Fruit fly (Drosophila melanogaster) whole organism, embryonic: ENCODE results near the gene acj6.

Source experiments
- Bdp1 ChIP-seq: fragments of 200-800 bp; sonication (Bioruptor generic); optimal IDR thresholded peaks from 3 replicates; lab custom pipeline; 2016; ENCODE audit warnings: missing biosample characterization, missing genetic modification characterization
- CG10462 ChIP-seq: fragments of 200-800 bp; sonication (Bioruptor generic); optimal IDR thresholded peaks from 2 replicates; lab custom pipeline; 2016; ENCODE audit warnings: missing biosample characterization, missing genetic modification characterization
- CG10654 ChIP-seq: fragments of 200-800 bp; sonication (Bioruptor generic); optimal IDR thresholded peaks from 2 replicates; lab custom pipeline; 2016; ENCODE audit warnings: missing biosample characterization, missing genetic modification characterization
- CG10959 ChIP-seq: fragments of 200-800 bp; sonication (Bioruptor generic); IDR thresholded peaks from 2 replicates; pipeline ENCODE4 v1.3.6; 2022; ENCODE audit warnings: missing biosample characterization, missing genetic modification characterization
- CG11695 ChIP-seq: fragments of 200-800 bp; sonication (Bioruptor generic); IDR thresholded peaks from 3 replicates; pipeline ENCODE4 v1.3.6; 2022; ENCODE audit warnings: missing biosample characterization, missing genetic modification characterization
- CG12236 ChIP-seq: fragments of 200-800 bp; sonication (Bioruptor generic); optimal IDR thresholded peaks from 2 replicates; lab custom pipeline; 2016; ENCODE audit warnings: missing biosample characterization, missing genetic modification characterization
- CG15696 ChIP-seq: fragments of 200-800 bp; sonication (Bioruptor generic); optimal IDR thresholded peaks from 2 replicates; lab custom pipeline; 2019; ENCODE audit warnings: missing biosample characterization, mild to moderate bottlenecking, missing genetic modification characterization, moderate library complexity
- CG18011 ChIP-seq: fragments of 200-800 bp; sonication (Bioruptor generic); optimal IDR thresholded peaks from 2 replicates; lab custom pipeline; 2017; ENCODE audit warnings: missing biosample characterization, missing genetic modification characterization, mild to moderate bottlenecking, moderate library complexity, missing genotype
- CG31224 ChIP-seq: fragments of 200-800 bp; sonication (Bioruptor generic); IDR thresholded peaks from 2 replicates; pipeline ENCODE4 v1.3.6; 2022; ENCODE audit warnings: missing biosample characterization, missing genetic modification characterization
- CG42726 ChIP-seq: fragments of 200-800 bp; sonication (Bioruptor generic); IDR thresholded peaks from 2 replicates; pipeline ENCODE4 v1.3.6; 2022; ENCODE audit warnings: missing biosample characterization, missing genetic modification characterization; ENCODE audit not compliant: partially characterized antibody
- CG4404 ChIP-seq: fragments of 200-800 bp; sonication (Bioruptor generic); IDR thresholded peaks from 2 replicates; pipeline ENCODE4 v1.3.6; 2022; ENCODE audit warnings: missing biosample characterization, missing genetic modification characterization
- CG6854 ChIP-seq: fragments of 200-800 bp; sonication (Bioruptor generic); optimal IDR thresholded peaks from 3 replicates; lab custom pipeline; 2017; ENCODE audit warnings: missing biosample characterization, mild to moderate bottlenecking, missing genetic modification characterization
- CG7357 ChIP-seq: fragments of 200-800 bp; sonication (Bioruptor generic); IDR thresholded peaks from 3 replicates; pipeline ENCODE4 v1.3.6; 2022; ENCODE audit warnings: missing biosample characterization, missing genetic modification characterization
- CG7963 ChIP-seq: fragments of 200-800 bp; sonication (Bioruptor generic); IDR thresholded peaks from 3 replicates; pipeline ENCODE4 v1.3.6; 2022; ENCODE audit warnings: missing biosample characterization, missing genetic modification characterization; ENCODE audit not compliant: partially characterized antibody
- CG7987 ChIP-seq: fragments of 200-800 bp; sonication (Bioruptor generic); optimal IDR thresholded peaks from 2 replicates; lab custom pipeline; 2018; ENCODE audit warnings: missing biosample characterization, mild to moderate bottlenecking, missing genetic modification characterization, moderate library complexity
- Chrac-16 ChIP-seq: fragments of 200-800 bp; sonication (Bioruptor generic); optimal IDR thresholded peaks from 3 replicates; lab custom pipeline; 2016; ENCODE audit warnings: missing biosample characterization, missing genetic modification characterization
- Fer3 ChIP-seq: fragments of 200-800 bp; sonication (Bioruptor generic); optimal IDR thresholded peaks from 2 replicates; lab custom pipeline; 2018; ENCODE audit warnings: missing biosample characterization, mild to moderate bottlenecking, missing genetic modification characterization, moderate library complexity
- H15 ChIP-seq: fragments of 200-800 bp; sonication (Bioruptor generic); IDR thresholded peaks from 3 replicates; pipeline ENCODE4 v1.3.6; 2022; ENCODE audit warnings: missing biosample characterization, missing genetic modification characterization
- H2.0 ChIP-seq: fragments of 200-800 bp; sonication (Bioruptor generic); IDR thresholded peaks from 2 replicates; pipeline ENCODE4 v1.3.6; 2022; ENCODE audit warnings: missing biosample characterization, missing genetic modification characterization
- HLH3B ChIP-seq: fragments of 200-800 bp; sonication (Bioruptor generic); IDR thresholded peaks from 2 replicates; pipeline ENCODE4 v1.3.6; 2022; ENCODE audit warnings: missing biosample characterization, missing genetic modification characterization
- Lpt ChIP-seq: fragments of >200 bp; optimal IDR thresholded peaks from 2 replicates; lab custom pipeline; 2018; ENCODE audit warnings: missing biosample characterization, missing genetic modification characterization
- NFAT ChIP-seq: fragments of 200-800 bp; sonication (Bioruptor generic); IDR thresholded peaks from 2 replicates; pipeline ENCODE4 v1.3.6; 2022; ENCODE audit warnings: missing biosample characterization, missing genetic modification characterization
- Oli ChIP-seq: fragments of 200-800 bp; sonication (Bioruptor generic); optimal IDR thresholded peaks from 2 replicates; lab custom pipeline; 2018; ENCODE audit warnings: missing biosample characterization, mild to moderate bottlenecking, missing genetic modification characterization, moderate library complexity
- Poxn ChIP-seq: fragments of 200-800 bp; sonication (Bioruptor generic); IDR thresholded peaks from 2 replicates; pipeline ENCODE4 v1.3.6; 2022; ENCODE audit warnings: missing biosample characterization, missing genetic modification characterization
- Side ChIP-seq: fragments of 200-800 bp; sonication (Bioruptor generic); optimal IDR thresholded peaks from 2 replicates; lab custom pipeline; 2016; ENCODE audit warnings: missing biosample characterization, missing genetic modification characterization
- Sry-β ChIP-seq: fragments of 200-800 bp; sonication (Bioruptor generic); optimal IDR thresholded peaks from 2 replicates; lab custom pipeline; 2018; ENCODE audit warnings: missing biosample characterization, mild to moderate bottlenecking, missing genetic modification characterization, moderate library complexity
- Ssrp ChIP-seq: fragments of 200-800 bp; sonication (Bioruptor generic); optimal IDR thresholded peaks from 2 replicates; lab custom pipeline; 2018; ENCODE audit warnings: missing biosample characterization, mild to moderate bottlenecking, missing genetic modification characterization, moderate library complexity
- Xrp1 ChIP-seq: fragments of 200-800 bp; sonication (Bioruptor generic); IDR thresholded peaks from 2 replicates; pipeline ENCODE4 v1.3.6; 2022; ENCODE audit warnings: missing biosample characterization, missing genetic modification characterization
- YL-1 ChIP-seq: fragments of 200-800 bp; sonication (Bioruptor generic); optimal IDR thresholded peaks from 3 replicates; lab custom pipeline; 2017; ENCODE audit warnings: missing biosample characterization, mild to moderate bottlenecking, missing genetic modification characterization
- az2 ChIP-seq: fragments of 200-800 bp; sonication (Bioruptor generic); optimal IDR thresholded peaks from 3 replicates; lab custom pipeline; 2016; ENCODE audit warnings: missing biosample characterization, missing genetic modification characterization
- ci ChIP-seq: fragments of 200-800 bp; sonication (Bioruptor generic); IDR thresholded peaks from 3 replicates; pipeline ENCODE4 v1.3.6; 2022; ENCODE audit warnings: missing biosample characterization, missing genetic modification characterization
- danr ChIP-seq: fragments of 200-800 bp; sonication (Bioruptor generic); IDR thresholded peaks from 2 replicates; pipeline ENCODE4 v1.3.6; 2022; ENCODE audit warnings: missing biosample characterization, missing genetic modification characterization
- fd3F ChIP-seq: fragments of 200-800 bp; sonication (Bioruptor generic); optimal IDR thresholded peaks from 2 replicates; lab custom pipeline; 2018; ENCODE audit warnings: missing biosample characterization, mild to moderate bottlenecking, missing genetic modification characterization, moderate library complexity
- grn ChIP-seq: fragments of 200-800 bp; sonication (Bioruptor generic); optimal IDR thresholded peaks from 3 replicates; lab custom pipeline; 2017; ENCODE audit warnings: missing biosample characterization, missing genetic modification characterization
- hbn ChIP-seq: fragments of 200-800 bp; sonication (Bioruptor generic); IDR thresholded peaks from 2 replicates; pipeline ENCODE4 v1.3.6; 2022; ENCODE audit warnings: missing biosample characterization, missing genetic modification characterization; ENCODE audit not compliant: partially characterized antibody
- insv ChIP-seq, 2 experiments: fragments of 200-800 bp; sonication (Bioruptor generic); optimal IDR thresholded peaks; 3 replicates each; lab custom pipeline; 2016 to 2018; ENCODE audit warnings: missing biosample characterization in 2 of 2, missing genetic modification characterization in 2 of 2
- lmd ChIP-seq: fragments of 200-800 bp; sonication (Bioruptor generic); IDR thresholded peaks from 2 replicates; pipeline ENCODE4 v1.3.6; 2022; ENCODE audit warnings: missing biosample characterization, missing genetic modification characterization
- nau ChIP-seq: fragments of 200-800 bp; sonication (Bioruptor generic); optimal IDR thresholded peaks from 3 replicates; lab custom pipeline; 2017; ENCODE audit warnings: missing biosample characterization, mild to moderate bottlenecking, missing genetic modification characterization, missing genetic modification reagents
- onecut ChIP-seq: fragments of 200-800 bp; sonication (Bioruptor generic); IDR thresholded peaks from 2 replicates; pipeline ENCODE4 v1.3.6; 2022; ENCODE audit warnings: missing biosample characterization, missing genetic modification characterization
- pb ChIP-seq: fragments of 200-800 bp; sonication (Bioruptor generic); optimal IDR thresholded peaks from 3 replicates; lab custom pipeline; 2016; ENCODE audit warnings: missing biosample characterization, missing genetic modification characterization
- phol ChIP-seq: fragments of 200-800 bp; sonication (Bioruptor generic); optimal IDR thresholded peaks from 3 replicates; lab custom pipeline; 2018; ENCODE audit warnings: missing biosample characterization, mild to moderate bottlenecking, missing genetic modification characterization, moderate library complexity
- prd ChIP-seq, 3 experiments: fragments of >200 bp in 2 of 3; fragments of 200-800 bp in 1 of 3; sonication (Bioruptor generic) in 1 of 3; optimal IDR thresholded peaks in 2 of 3; IDR thresholded peaks in 1 of 3; 2 replicates in 2 of 3; 3 replicates in 1 of 3; pipeline versions ENCODE4 v1.3.6 to Lab custom; 2017 to 2022; ENCODE audit warnings: missing biosample characterization in 1 of 3, missing genetic modification characterization in 1 of 3
- ro ChIP-seq: fragments of 200-800 bp; sonication (Bioruptor generic); IDR thresholded peaks from 2 replicates; pipeline ENCODE4 v1.3.6; 2022; ENCODE audit warnings: missing biosample characterization, missing genetic modification characterization
- row ChIP-seq: fragments of 200-800 bp; sonication (Bioruptor generic); IDR thresholded peaks from 3 replicates; pipeline ENCODE4 v1.3.6; 2022; ENCODE audit warnings: missing biosample characterization, missing genetic modification characterization
- salm ChIP-seq: fragments of 200-800 bp; sonication (Bioruptor generic); optimal IDR thresholded peaks from 2 replicates; lab custom pipeline; 2018; ENCODE audit warnings: missing biosample characterization, mild to moderate bottlenecking, missing genetic modification characterization
- sr ChIP-seq: fragments of 200-800 bp; sonication (Bioruptor generic); IDR thresholded peaks from 3 replicates; pipeline ENCODE4 v1.3.6; 2022; ENCODE audit warnings: missing biosample characterization, missing genetic modification characterization
- tna ChIP-seq: fragments of 200-800 bp; sonication (Bioruptor generic); IDR thresholded peaks from 2 replicates; pipeline ENCODE4 v1.3.6; 2022; ENCODE audit warnings: missing biosample characterization, missing genetic modification characterization; ENCODE audit not compliant: partially characterized antibody
- unpg ChIP-seq: fragments of 200-800 bp; sonication (Bioruptor generic); optimal IDR thresholded peaks from 3 replicates; lab custom pipeline; 2018; ENCODE audit warnings: missing biosample characterization, mild to moderate bottlenecking, missing genetic modification characterization, moderate library complexity
- vvl ChIP-seq: fragments of 200-800 bp; sonication (Bioruptor generic); IDR thresholded peaks from 2 replicates; pipeline ENCODE4 v1.3.6; 2022; ENCODE audit warnings: missing biosample characterization, missing genetic modification characterization
- z ChIP-seq: fragments of 200-800 bp; sonication (Bioruptor generic); IDR thresholded peaks from 3 replicates; pipeline ENCODE4 v1.3.6; 2022; ENCODE audit warnings: missing biosample characterization, missing genetic modification characterization

acj6 gene

dm6 chrX:15333066-15333874 is 45.6 kb downstream of the acj6 start, which contains the start of the genes CG9114 and HDAC6 (continued):
- TF ChIP-seq CG15696 (tag; lab: Kevin White, UChicago): no peak
- no peak for TF ChIP-seq salm (tag; lab: Kevin White, UChicago)
- TF ChIP-seq CG7987 (GFP tag; lab: Kevin White, UChicago): no peak
- peak; percentile 15; the same call in 1 of the 3 replicates for TF ChIP-seq row (GFP tag; lab: Robert Waterston, UW)
- no peak for TF ChIP-seq nau (GFP tag; lab: Kevin White, UChicago)
- TF ChIP-seq NFAT (GFP tag; lab: Robert Waterston, UW): peak; percentile 10; the same call in 1 of the 2 replicates
- no peak for TF ChIP-seq Fer3
- TF ChIP-seq phol (tag; lab: Kevin White, UChicago): peak; percentile 3
- TF ChIP-seq insv (GFP tag; optimal IDR thresholded peaks at IDR 0.05; lab: Kevin White, UChicago): no peak
- TF ChIP-seq z (GFP tag; lab: Robert Waterston, UW): no peak
- TF ChIP-seq CG4404 (GFP tag; lab: Robert Waterston, UW): no peak
- no peak for TF ChIP-seq danr (GFP tag; lab: Robert Waterston, UW)
- no peak for TF ChIP-seq Chrac-16 (GFP tag; lab: Kevin White, UChicago)
- TF ChIP-seq fd3F: no peak
- no peak for TF ChIP-seq CG10462 (GFP tag; lab: Kevin White, UChicago)
- TF ChIP-seq CG10654 (GFP tag; lab: Kevin White, UChicago): no peak
- TF ChIP-seq vvl (GFP tag; lab: Robert Waterston, UW): 0 out of 2 replicates have a peak, but pooled peaks have one; percentile 12
- peak; percentile 10 for TF ChIP-seq YL-1 (GFP tag; lab: Kevin White, UChicago)
- peak; percentile 31 for TF ChIP-seq pb (GFP tag; lab: Kevin White, UChicago)
- no peak for TF ChIP-seq unpg
- TF ChIP-seq Oli (tag; lab: Kevin White, UChicago): no peak
- peak; percentile 81 for TF ChIP-seq sr
- TF ChIP-seq prd (optimal IDR thresholded peaks at IDR 0.05; lab: Kevin White, UChicago): no peak
- TF ChIP-seq prd (GFP tag; IDR thresholded peaks at IDR 0.05; lab: Robert Waterston, UW): no peak
- TF ChIP-seq CG11695 (GFP tag; lab: Robert Waterston, UW): no peak
- TF ChIP-seq CG31224 (GFP tag; lab: Robert Waterston, UW): no peak
- no peak for TF ChIP-seq CG7357 (GFP tag; lab: Robert Waterston, UW)
- TF ChIP-seq CG7963: peak; percentile 77; the same call in 2 of the 3 replicates
- peak; percentile 80 for TF ChIP-seq hbn (GFP tag; lab: Robert Waterston, UW)
- TF ChIP-seq Xrp1 (GFP tag; lab: Robert Waterston, UW): no peak
- TF ChIP-seq ro (GFP tag; lab: Robert Waterston, UW): no peak
- TF ChIP-seq az2: no peak
- TF ChIP-seq Poxn (GFP tag; lab: Robert Waterston, UW): no peak
- no peak for TF ChIP-seq grn
- TF ChIP-seq CG6854: no peak
- no peak for TF ChIP-seq Sry-β (GFP tag; lab: Kevin White, UChicago)
- TF ChIP-seq tna: peak; percentile 78; the same call in 1 of the 2 replicates
- TF ChIP-seq ci (GFP tag; lab: Robert Waterston, UW): peak; percentile 64
- no peak for TF ChIP-seq Side (GFP tag; lab: Kevin White, UChicago)
- TF ChIP-seq onecut: no peak; the same call in 1 of the 2 replicates
- no peak for TF ChIP-seq CG12236 (GFP tag; lab: Kevin White, UChicago)
- no peak for TF ChIP-seq CG42726 (GFP tag; lab: Robert Waterston, UW)
- TF ChIP-seq CG18011 (GFP tag; lab: Kevin White, UChicago): no peak
- TF ChIP-seq H2.0: no peak
- no peak for TF ChIP-seq Ssrp (tag; lab: Kevin White, UChicago)
- TF ChIP-seq HLH3B (GFP tag; lab: Robert Waterston, UW): no peak
- no peak for TF ChIP-seq CG10959 (GFP tag; lab: Robert Waterston, UW)
- TF ChIP-seq Lpt (GFP tag; lab: Kevin White, UChicago): no peak
- no peak for TF ChIP-seq Bdp1
- TF ChIP-seq H15: no peak
- no peak for TF ChIP-seq lmd
